Worm (Caenorhabditis elegans): ENCODE data around the gene F22F7.7.

ce11 chrV:2105976-2106375 lies 33.9 kb downstream of the F22F7.7 start, which contains the start of gene F22F7.4:
- TF ChIP-seq ztf-1 (GFP tag; conservative IDR thresholded peaks at IDR 0.05) (no peak), unc-55 (GFP tag; optimal IDR thresholded peaks at IDR 0.05) (no peak), nhr-10 (tag; optimal IDR thresholded peaks at IDR 0.05) (no peak), ama-1 (optimal IDR thresholded peaks at IDR 0.05) (no peak)

All from whole organism, L2 larva.